Worm (Caenorhabditis elegans) whole organism, midembryonic: ENCODE results near the gene T21C9.11.

ENCODE experiments used
- T22C8.4 ChIP-seq: fragments of 200-800 bp; sonication (Bioruptor generic); IDR thresholded peaks from 2 replicates; pipeline ENCODE4 v1.3.6; 2022; ENCODE audit warnings: missing genetic modification characterization, missing compliant biosample characterization
- flt-1 ChIP-seq: fragments of 200-800 bp; sonication (Bioruptor generic); IDR thresholded peaks from 2 replicates; pipeline ENCODE4 v1.3.6; 2022; ENCODE audit warnings: missing genetic modification characterization, missing compliant biosample characterization
- med-1 ChIP-seq: sonication (generic microtip); optimal IDR thresholded peaks from 2 replicates; lab custom pipeline; 2017; ENCODE audit warnings: missing genetic modification characterization, mild to moderate bottlenecking, missing compliant biosample characterization, antibody characterized with exemption, missing genetic modification reagents; ENCODE audit not compliant: insufficient read depth

ce11 chrV:10597234-10597633 is 2.5 kb upstream of the T21C9.11 start, which contains the start of gene T21C9.13:
- TF ChIP-seq T22C8.4 (GFP tag; lab: Robert Waterston, UW), result no peak
- TF ChIP-seq med-1, result no peak
- TF ChIP-seq flt-1 (GFP tag; lab: Robert Waterston, UW), result no peak
